Fruit fly (Drosophila melanogaster) Kc167 (cell line): ENCODE data around the gene tll.

Experiments used
- Myc ChIP-seq: fragments of >200 bp; optimal IDR thresholded peaks from 2 replicates; lab custom pipeline; 2017; ENCODE audit warnings: missing external identifiers
- Sin3A ChIP-seq: fragments of >200 bp; optimal IDR thresholded peaks from 2 replicates; lab custom pipeline; 2018; ENCODE audit warnings: missing external identifiers
- h ChIP-seq: fragments of >200 bp; optimal IDR thresholded peaks from 3 replicates; lab custom pipeline; 2018; ENCODE audit warnings: missing external identifiers
- insv ChIP-seq: fragments of >200 bp; optimal IDR thresholded peaks from 3 replicates; lab custom pipeline; 2018; ENCODE audit warnings: missing external identifiers
- psq ChIP-seq: fragments of >200 bp; optimal IDR thresholded peaks from 2 replicates; lab custom pipeline; 2017; ENCODE audit warnings: missing external identifiers
- ttk ChIP-seq: sonication (Bioruptor generic); optimal IDR thresholded peaks from 2 replicates; lab custom pipeline; 2017; ENCODE audit warnings: missing external identifiers

Gene tll

DNA sequence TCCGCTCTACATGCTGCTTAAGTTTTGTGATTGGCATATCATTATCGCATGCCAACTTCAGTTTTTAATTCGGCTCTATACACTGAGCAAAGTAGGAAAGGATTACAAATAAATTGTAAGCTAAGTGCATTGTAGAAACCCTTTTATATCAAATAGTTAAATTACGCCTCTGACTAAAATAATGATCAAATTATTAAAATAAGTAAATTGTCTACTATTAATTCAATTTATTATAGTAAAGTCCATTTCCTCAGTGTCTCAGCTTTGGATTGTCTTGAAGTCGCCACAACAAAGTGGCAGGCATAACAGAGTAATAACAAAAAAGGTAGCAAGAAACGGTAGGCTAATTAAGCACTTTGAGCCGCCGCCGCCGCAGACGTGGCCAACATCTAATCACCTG is 10.4 kb downstream of the tll start:
- TF ChIP-seq h (lab: Kevin White, UChicago) (no peak), Sin3A (no peak), Myc (lab: Kevin White, UChicago) (no peak), psq (lab: Kevin White, UChicago) (no peak), ttk (no peak), insv (lab: Kevin White, UChicago) (no peak)

DNA sequence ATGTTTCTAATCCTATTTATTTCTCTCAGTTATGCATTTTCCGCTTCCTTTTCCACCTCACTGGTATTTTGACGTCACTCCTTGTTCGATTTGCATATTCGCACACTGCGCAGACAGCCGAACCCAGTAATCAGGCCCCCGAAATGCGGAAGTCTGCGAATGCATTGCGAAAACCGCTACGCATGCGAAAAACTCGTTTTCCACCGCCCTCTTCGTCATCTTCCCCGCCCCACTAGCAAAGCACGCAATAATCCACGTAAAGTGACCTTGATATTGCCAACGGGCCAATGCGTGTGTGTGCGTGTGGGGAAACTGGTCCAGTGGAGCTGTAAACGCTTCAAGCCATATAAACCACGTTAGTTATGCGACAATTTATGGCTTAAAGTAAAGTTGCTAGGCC is 11.9 kb downstream of the tll start:
- TF ChIP-seq Sin3A (no peak), h (lab: Kevin White, UChicago) (no peak), Myc (lab: Kevin White, UChicago) (no peak), psq (lab: Kevin White, UChicago) (no peak), ttk (no peak), insv (lab: Kevin White, UChicago) (no peak)

dm6 chr3R:30864465-30864864 is 12.3 kb downstream of the tll start:
- TF ChIP-seq h (lab: Kevin White, UChicago) (no peak), Sin3A (no peak), Myc (lab: Kevin White, UChicago) (no peak), psq (lab: Kevin White, UChicago) (no peak), insv (lab: Kevin White, UChicago) (no peak), ttk (no peak)

DNA sequence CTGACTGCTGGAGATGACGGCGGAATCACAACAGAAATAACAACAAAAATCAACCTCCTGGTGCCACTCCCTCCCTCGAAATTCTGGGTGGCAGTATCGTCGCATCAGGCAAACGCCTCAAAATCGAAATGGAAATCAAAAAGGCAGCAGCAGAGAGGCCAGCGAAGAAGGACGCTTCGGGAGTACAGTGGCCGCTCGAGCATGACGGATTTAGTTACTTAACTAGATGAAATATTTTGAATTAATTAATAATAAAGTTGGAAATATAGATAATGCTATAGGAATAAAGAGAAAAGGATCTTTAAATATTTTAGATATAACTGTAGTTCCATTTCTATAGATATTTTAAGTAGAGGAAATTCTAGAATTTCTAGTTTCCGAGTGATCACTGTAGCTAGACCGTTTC is 13.3 kb downstream of the tll start:
- TF ChIP-seq h (lab: Kevin White, UChicago): no peak
- TF ChIP-seq Sin3A: no peak
- no peak for TF ChIP-seq insv (lab: Kevin White, UChicago)
- no peak for TF ChIP-seq Myc (lab: Kevin White, UChicago)
- TF ChIP-seq psq (lab: Kevin White, UChicago): no peak
- no peak for TF ChIP-seq ttk

DNA sequence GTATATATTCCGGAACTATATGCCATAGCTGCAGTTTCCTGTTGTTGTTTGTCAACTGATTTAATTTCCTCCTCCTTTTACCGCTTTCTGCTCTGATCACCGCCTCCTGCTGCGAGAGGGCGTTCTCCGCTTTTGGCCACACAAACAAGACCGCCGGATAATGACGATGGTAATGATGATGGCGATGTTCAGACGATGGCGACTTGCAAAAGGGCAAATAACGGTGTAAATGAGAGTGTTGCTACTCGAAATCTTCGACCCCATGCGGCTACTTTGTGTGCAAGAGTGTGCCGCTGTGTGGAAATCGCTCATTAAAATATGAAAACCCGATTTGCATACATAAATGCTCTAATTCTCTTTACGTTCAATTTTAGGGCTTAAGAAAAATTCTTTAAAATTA is 13.8 kb downstream of the tll start:
- TF ChIP-seq Myc (lab: Kevin White, UChicago) (no peak), Sin3A (no peak), ttk (no peak), h (lab: Kevin White, UChicago) (no peak), insv (lab: Kevin White, UChicago) (no peak), psq (lab: Kevin White, UChicago) (no peak)

- TF ChIP-seq Sin3A: no peak
- TF ChIP-seq psq (lab: Kevin White, UChicago): no peak
- no peak for TF ChIP-seq insv (lab: Kevin White, UChicago)
- no peak for TF ChIP-seq h (lab: Kevin White, UChicago)
- no peak for TF ChIP-seq ttk
- no peak for TF ChIP-seq Myc (lab: Kevin White, UChicago)
Measured at dm6 chr3R:30867232-30867631, 15.1 kb downstream of the tll start, which contains the start of gene Cpr100A. Cpr100A (plus strand) TSS chr3R:30867521.

DNA sequence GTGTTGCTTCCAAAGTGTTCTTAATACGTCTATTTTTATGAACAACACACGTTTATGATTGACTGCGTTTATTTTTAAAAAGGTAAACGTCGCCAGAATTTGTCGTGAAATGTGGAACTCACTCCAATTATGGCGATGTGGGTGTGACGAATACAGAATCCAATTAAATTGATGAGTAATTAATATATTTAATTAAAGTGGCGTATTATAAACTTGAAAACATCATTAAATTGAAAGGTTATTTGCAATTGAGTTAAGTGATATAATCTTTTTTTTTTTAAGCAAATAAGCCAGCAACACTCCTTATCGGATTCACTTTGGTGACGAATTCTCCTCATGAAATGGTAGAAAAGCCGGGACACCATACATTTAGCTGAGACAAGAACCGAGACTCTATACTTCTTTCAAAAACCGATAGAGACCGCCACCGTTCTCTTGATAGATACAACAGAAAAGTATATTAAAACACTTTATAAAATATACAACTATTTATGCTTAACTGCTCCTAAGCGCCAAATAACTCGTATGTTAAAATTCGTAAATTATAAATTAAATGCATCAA is 18.3 kb downstream of the tll start:
- TF ChIP-seq ttk (no peak), insv (lab: Kevin White, UChicago) (no peak), psq (lab: Kevin White, UChicago) (no peak), h (lab: Kevin White, UChicago) (no peak), Myc (lab: Kevin White, UChicago) (no peak), Sin3A (no peak)

DNA sequence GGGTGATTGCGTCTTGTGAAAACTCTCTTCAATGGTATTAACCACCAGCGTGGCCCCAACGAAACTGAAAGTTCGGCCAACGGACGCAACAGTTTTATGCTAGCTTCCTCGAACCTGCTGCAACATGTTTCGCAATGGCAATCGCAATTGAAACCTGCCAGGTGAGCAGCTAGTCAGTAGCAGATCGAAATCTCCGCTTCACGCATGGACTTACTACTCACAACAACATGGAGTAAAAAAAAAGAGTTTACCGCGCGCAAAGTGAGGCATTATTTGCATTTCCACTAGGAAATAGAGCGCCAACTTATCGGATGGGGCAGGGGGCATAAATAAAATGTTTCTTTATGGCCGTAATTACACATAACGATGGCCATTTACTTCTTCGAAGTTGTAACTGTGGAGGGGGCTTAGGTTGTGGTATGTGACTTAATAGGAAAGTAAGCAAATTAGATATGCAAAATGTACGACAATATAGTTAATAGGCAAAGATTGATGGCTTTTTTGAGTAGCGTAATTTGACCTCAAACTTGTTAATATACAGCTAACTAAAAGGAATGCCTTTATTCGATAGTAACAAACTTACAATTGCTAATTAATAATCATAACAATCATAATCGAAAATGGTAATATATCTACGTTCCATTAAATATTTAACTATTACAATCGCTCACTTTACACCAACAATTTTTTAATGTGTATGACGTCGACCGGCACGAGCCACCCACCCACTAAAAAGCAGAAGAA is 20.4 kb downstream of the tll start, which contains the start of gene CG15545:
CG15545 (minus strand) TSS at position 51 of the 744 bp plus-strand sequence.
- TF ChIP-seq psq (lab: Kevin White, UChicago): no peak
- TF ChIP-seq h (lab: Kevin White, UChicago): no peak
- no peak for TF ChIP-seq Sin3A
- TF ChIP-seq Myc (lab: Kevin White, UChicago): no peak
- TF ChIP-seq ttk: no peak
- TF ChIP-seq insv (lab: Kevin White, UChicago): no peak

DNA sequence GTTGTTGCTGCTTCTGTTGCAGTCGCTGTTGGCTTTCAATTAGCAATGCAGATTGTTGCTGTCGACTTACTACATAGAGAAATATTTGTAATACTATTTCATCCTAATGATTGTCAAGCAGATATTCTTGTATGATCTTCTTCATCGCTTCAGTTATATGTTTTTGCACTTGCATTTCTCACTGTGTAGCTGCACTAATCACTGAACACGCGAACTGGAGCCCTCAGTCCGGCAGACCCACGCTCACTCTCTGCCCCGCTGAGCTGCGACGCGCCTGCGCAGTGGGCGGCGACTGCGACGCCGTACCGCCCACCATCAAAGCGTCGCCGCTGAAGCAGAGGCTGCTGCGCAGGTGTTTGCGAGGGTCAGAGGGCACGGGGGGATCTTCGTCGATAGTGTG is 22.6 kb downstream of the tll start:
- TF ChIP-seq insv (lab: Kevin White, UChicago) (no peak), h (lab: Kevin White, UChicago) (no peak), Sin3A (no peak), ttk (no peak), psq (lab: Kevin White, UChicago) (no peak), Myc (lab: Kevin White, UChicago) (no peak)

- TF ChIP-seq Myc (lab: Kevin White, UChicago) (no peak), h (lab: Kevin White, UChicago) (no peak), Sin3A (no peak), insv (lab: Kevin White, UChicago) (no peak), ttk (no peak), psq (lab: Kevin White, UChicago) (no peak)
Measured at dm6 chr3R:30876136-30876683, 24.1 kb downstream of the tll start, which contains the start of gene CG15546. CG15546 (minus strand) TSS chr3R:30876186.

DNA sequence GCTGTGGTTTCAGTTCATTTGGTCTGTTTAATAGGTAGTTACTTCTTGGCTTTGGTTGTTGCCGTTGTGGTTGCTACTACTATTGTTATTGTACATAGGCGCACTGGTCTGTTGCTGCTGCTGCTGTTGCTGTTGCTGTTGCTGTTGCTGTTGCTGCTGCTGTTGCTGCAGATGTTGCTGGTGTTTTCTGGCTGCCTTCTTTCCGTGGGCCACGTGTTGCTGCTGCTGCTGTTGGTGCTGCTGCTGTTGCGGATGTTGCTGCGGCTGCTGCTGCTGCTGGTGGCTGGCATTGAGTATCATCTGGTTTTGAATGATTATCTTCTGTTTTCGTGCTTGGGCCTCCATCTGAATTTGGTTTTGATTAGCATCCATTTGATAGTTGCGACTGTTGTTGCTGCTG is 26.0 kb downstream of the tll start:
- TF ChIP-seq Myc (lab: Kevin White, UChicago): no peak
- no peak for TF ChIP-seq h (lab: Kevin White, UChicago)
- no peak for TF ChIP-seq psq (lab: Kevin White, UChicago)
- no peak for TF ChIP-seq Sin3A
- no peak for TF ChIP-seq ttk
- TF ChIP-seq insv (lab: Kevin White, UChicago): no peak

- no peak for TF ChIP-seq Myc (lab: Kevin White, UChicago)
- no peak for TF ChIP-seq Sin3A
- no peak for TF ChIP-seq psq (lab: Kevin White, UChicago)
- TF ChIP-seq insv (lab: Kevin White, UChicago): no peak
- no peak for TF ChIP-seq ttk
Measured at dm6 chr3R:30880024-30880423, 27.9 kb downstream of the tll start.
